Worm (Caenorhabditis elegans): Measurements from ENCODE around the gene glt-6.

- TF ChIP-seq zag-1 (tag; optimal IDR thresholded peaks at IDR 0.05) = no peak
- peak in 1 of 2 experiments; percentile 48 for TF ChIP-seq lsy-2 (tag; optimal IDR thresholded peaks at IDR 0.05)
- no peak for TF ChIP-seq lin-39 (tag; optimal IDR thresholded peaks at IDR 0.05)
- peak; percentile 29 for TF ChIP-seq lin-13 (GFP tag; optimal IDR thresholded peaks at IDR 0.05)
- 0 out of 4 replicates have a peak, but pooled peaks of 1 of the 2 experiments have one; percentile 70 for TF ChIP-seq madf-5 (GFP tag; IDR thresholded peaks at IDR 0.05)
- no peak for TF ChIP-seq fos-1 (tag; optimal IDR thresholded peaks at IDR 0.05)
- no peak for TF ChIP-seq skn-1 (tag; optimal IDR thresholded peaks at IDR 0.05)
- TF ChIP-seq R02D3.7 (tag; optimal IDR thresholded peaks at IDR 0.05) = no peak
- TF ChIP-seq nhr-77 (tag; optimal IDR thresholded peaks at IDR 0.05) = peak; percentile 19
- peak; percentile 70 for TF ChIP-seq nhr-28 (tag; optimal IDR thresholded peaks at IDR 0.05)
Measured at ce11 chrIV:7549844-7550243, 46.4 kb downstream of the glt-6 start.

All from whole organism, L4 larva.